Fruit fly (Drosophila melanogaster) whole organism, embryonic: ENCODE results near the gene CG12321.

Experiments
- Aef1 ChIP-seq: fragments of 200-800 bp; sonication (Bioruptor generic); IDR thresholded peaks from 3 replicates; pipeline ENCODE4 v1.3.6; 2022; ENCODE audit warnings: missing biosample characterization, missing genetic modification characterization
- Atf6 ChIP-seq: fragments of 200-800 bp; sonication (Bioruptor generic); IDR thresholded peaks from 2 replicates; pipeline ENCODE4 v1.3.6; 2022; ENCODE audit warnings: missing biosample characterization, missing genetic modification characterization
- CG10565 ChIP-seq: fragments of 200-800 bp; sonication (Bioruptor generic); optimal IDR thresholded peaks from 3 replicates; lab custom pipeline; 2016; ENCODE audit warnings: missing biosample characterization, mild to moderate bottlenecking, missing genetic modification characterization
- CG14710 ChIP-seq: fragments of 200-800 bp; sonication (Bioruptor generic); optimal IDR thresholded peaks from 3 replicates; lab custom pipeline; 2019; ENCODE audit warnings: missing biosample characterization, mild to moderate bottlenecking, missing genetic modification characterization, moderate library complexity
- CG15601 ChIP-seq: fragments of 200-800 bp; sonication (Bioruptor generic); optimal IDR thresholded peaks from 3 replicates; lab custom pipeline; 2019; ENCODE audit warnings: missing biosample characterization, mild to moderate bottlenecking, missing genetic modification characterization, moderate library complexity
- CG1603 ChIP-seq: fragments of 200-800 bp; sonication (Bioruptor generic); optimal IDR thresholded peaks from 2 replicates; lab custom pipeline; 2019; ENCODE audit warnings: missing biosample characterization, mild to moderate bottlenecking, missing genetic modification characterization, moderate library complexity
- CG16815 ChIP-seq: fragments of 200-800 bp; sonication (Bioruptor generic); optimal IDR thresholded peaks from 3 replicates; lab custom pipeline; 2017; ENCODE audit warnings: missing biosample characterization, mild to moderate bottlenecking, missing genetic modification characterization
- CG2678 ChIP-seq: fragments of 200-800 bp; sonication (Bioruptor generic); optimal IDR thresholded peaks from 3 replicates; lab custom pipeline; 2019; ENCODE audit warnings: missing biosample characterization, mild to moderate bottlenecking, missing genetic modification characterization, moderate library complexity
- CG4820 ChIP-seq: fragments of 200-800 bp; sonication (Bioruptor generic); optimal IDR thresholded peaks from 3 replicates; lab custom pipeline; 2016; ENCODE audit warnings: missing biosample characterization, missing genetic modification characterization
- CG4854 ChIP-seq: fragments of 200-800 bp; sonication (Bioruptor generic); optimal IDR thresholded peaks from 2 replicates; lab custom pipeline; 2016; ENCODE audit warnings: missing biosample characterization, missing genetic modification characterization, inconsistent platforms
- CG5180 ChIP-seq: fragments of 200-800 bp; sonication (Bioruptor generic); optimal IDR thresholded peaks from 3 replicates; lab custom pipeline; 2017; ENCODE audit warnings: missing biosample characterization, missing genetic modification characterization, mild to moderate bottlenecking, moderate library complexity, missing genetic modification reagents
- CG5953 ChIP-seq: fragments of 200-800 bp; sonication (Bioruptor generic); IDR thresholded peaks from 2 replicates; pipeline ENCODE4 v1.3.6; 2022; ENCODE audit warnings: missing biosample characterization, missing genetic modification characterization
- CG6813 ChIP-seq: fragments of 200-800 bp; sonication (Bioruptor generic); optimal IDR thresholded peaks from 2 replicates; lab custom pipeline; 2017; ENCODE audit warnings: missing biosample characterization, missing genetic modification characterization, mild to moderate bottlenecking, moderate library complexity, missing genetic modification reagents
- CG7928 ChIP-seq: fragments of 200-800 bp; sonication (Bioruptor generic); optimal IDR thresholded peaks from 2 replicates; lab custom pipeline; 2017; ENCODE audit warnings: missing biosample characterization, mild to moderate bottlenecking, missing genetic modification characterization
- CG7963 ChIP-seq: fragments of 200-800 bp; sonication (Bioruptor generic); IDR thresholded peaks from 3 replicates; pipeline ENCODE4 v1.3.6; 2022; ENCODE audit warnings: missing biosample characterization, missing genetic modification characterization; ENCODE audit not compliant: partially characterized antibody
- CG8388 ChIP-seq: fragments of 200-800 bp; sonication (Bioruptor generic); optimal IDR thresholded peaks from 2 replicates; lab custom pipeline; 2019; ENCODE audit warnings: missing biosample characterization, mild to moderate bottlenecking, missing genetic modification characterization, moderate library complexity
- CG9609 ChIP-seq: fragments of 200-800 bp; sonication (Bioruptor generic); optimal IDR thresholded peaks from 3 replicates; lab custom pipeline; 2016; ENCODE audit warnings: missing biosample characterization, missing genetic modification characterization
- D ChIP-seq, 2 experiments: fragments of 200-800 bp in 1 of 2; fragments of >200 bp in 1 of 2; sonication (Bioruptor generic) in 1 of 2; optimal IDR thresholded peaks; 2 replicates in 1 of 2; 3 replicates in 1 of 2; lab custom pipeline; 2017; ENCODE audit warnings: mild to moderate bottlenecking in 1 of 2, missing biosample characterization in 1 of 2, missing genetic modification characterization in 1 of 2, missing genetic modification reagents in 1 of 2
- Ets65A ChIP-seq: fragments of 200-800 bp; sonication (Bioruptor generic); peaks from one replicate; lab custom pipeline; 2016; ENCODE audit warnings: missing biosample characterization, missing genetic modification characterization
- HLHmδ ChIP-seq: fragments of 200-800 bp; sonication (Bioruptor generic); optimal IDR thresholded peaks from 2 replicates; lab custom pipeline; 2018; ENCODE audit warnings: missing biosample characterization, mild to moderate bottlenecking, missing genetic modification characterization, moderate library complexity
- Nf-YA ChIP-seq: fragments of 200-800 bp; sonication (Bioruptor generic); IDR thresholded peaks from 2 replicates; pipeline ENCODE4 v1.3.6; 2022; ENCODE audit warnings: missing biosample characterization, missing genetic modification characterization
- Opbp ChIP-seq: fragments of 200-800 bp; sonication (Bioruptor generic); IDR thresholded peaks from 3 replicates; pipeline ENCODE4 v1.3.6; 2022; ENCODE audit warnings: missing biosample characterization, missing genetic modification characterization; ENCODE audit not compliant: partially characterized antibody
- Taf1 ChIP-seq: fragments of 200-800 bp; sonication (Bioruptor generic); IDR thresholded peaks from 2 replicates; pipeline ENCODE4 v1.3.6; 2022; ENCODE audit warnings: missing biosample characterization, missing genetic modification characterization
- Trl ChIP-seq, 3 experiments: fragments of >200 bp in 2 of 3; fragments of 200-800 bp in 1 of 3; sonication (Bioruptor generic) in 1 of 3; optimal IDR thresholded peaks; 2 replicates in 1 of 3; 3 replicates in 2 of 3; lab custom pipeline; 2016 to 2017; ENCODE audit warnings: missing biosample characterization in 1 of 3, missing genetic modification characterization in 1 of 3
- Xrp1 ChIP-seq: fragments of 200-800 bp; sonication (Bioruptor generic); IDR thresholded peaks from 2 replicates; pipeline ENCODE4 v1.3.6; 2022; ENCODE audit warnings: missing biosample characterization, missing genetic modification characterization
- az2 ChIP-seq: fragments of 200-800 bp; sonication (Bioruptor generic); optimal IDR thresholded peaks from 3 replicates; lab custom pipeline; 2016; ENCODE audit warnings: missing biosample characterization, missing genetic modification characterization
- bab2 ChIP-seq: fragments of 200-800 bp; sonication (Bioruptor generic); optimal IDR thresholded peaks from 2 replicates; lab custom pipeline; 2016; ENCODE audit warnings: missing biosample characterization, missing genetic modification characterization
- cad ChIP-seq: fragments of >200 bp; optimal IDR thresholded peaks from 2 replicates; lab custom pipeline; 2017; ENCODE audit warnings: missing biosample characterization, missing genetic modification characterization
- chinmo ChIP-seq: fragments of 200-800 bp; sonication (Bioruptor generic); IDR thresholded peaks from 4 replicates; pipeline ENCODE4 v1.3.6; 2022; ENCODE audit warnings: missing biosample characterization, missing genetic modification characterization; ENCODE audit not compliant: partially characterized antibody
- ci ChIP-seq: fragments of 200-800 bp; sonication (Bioruptor generic); IDR thresholded peaks from 3 replicates; pipeline ENCODE4 v1.3.6; 2022; ENCODE audit warnings: missing biosample characterization, missing genetic modification characterization
- cwo ChIP-seq: fragments of 200-800 bp; sonication (Bioruptor generic); optimal IDR thresholded peaks from 3 replicates; lab custom pipeline; 2017; ENCODE audit warnings: missing biosample characterization, missing genetic modification characterization, mild to moderate bottlenecking, moderate library complexity, missing genetic modification reagents
- da ChIP-seq: fragments of 200-800 bp; sonication (Bioruptor generic); optimal IDR thresholded peaks from 2 replicates; lab custom pipeline; 2016; ENCODE audit warnings: missing biosample characterization, missing genetic modification characterization
- gcm ChIP-seq: fragments of 200-800 bp; sonication (Bioruptor generic); optimal IDR thresholded peaks from 2 replicates; lab custom pipeline; 2019; ENCODE audit warnings: missing biosample characterization, mild to moderate bottlenecking, missing genetic modification characterization, moderate library complexity
- grau ChIP-seq: fragments of 200-800 bp; optimal IDR thresholded peaks from 3 replicates; lab custom pipeline; 2019; ENCODE audit warnings: missing biosample characterization, mild to moderate bottlenecking, missing genetic modification characterization, moderate library complexity
- gt ChIP-seq: fragments of 200-800 bp; sonication (Bioruptor generic); IDR thresholded peaks from 2 replicates; pipeline ENCODE4 v1.3.6; 2022; ENCODE audit warnings: missing biosample characterization, missing genetic modification characterization
- insv ChIP-seq, 2 experiments: fragments of 200-800 bp; sonication (Bioruptor generic); optimal IDR thresholded peaks; 3 replicates each; lab custom pipeline; 2016 to 2018; ENCODE audit warnings: missing biosample characterization in 2 of 2, missing genetic modification characterization in 2 of 2
- nerfin-1 ChIP-seq: fragments of 200-800 bp; sonication (Bioruptor generic); optimal IDR thresholded peaks from 3 replicates; lab custom pipeline; 2019; ENCODE audit warnings: missing biosample characterization, mild to moderate bottlenecking, missing genetic modification characterization, moderate library complexity
- p53 ChIP-seq: fragments of 200-800 bp; sonication (Bioruptor generic); optimal IDR thresholded peaks from 2 replicates; lab custom pipeline; 2016; ENCODE audit warnings: missing biosample characterization, missing genetic modification characterization
- pros ChIP-seq: fragments of 200-800 bp; sonication (Bioruptor generic); optimal IDR thresholded peaks from 3 replicates; lab custom pipeline; 2019; ENCODE audit warnings: missing biosample characterization, mild to moderate bottlenecking, missing genetic modification characterization, moderate library complexity
- repo ChIP-seq: fragments of 200-800 bp; sonication (Bioruptor generic); optimal IDR thresholded peaks from 2 replicates; lab custom pipeline; 2016; ENCODE audit warnings: missing biosample characterization, missing genetic modification characterization
- run ChIP-seq: fragments of 200-800 bp; sonication (Bioruptor generic); optimal IDR thresholded peaks from 3 replicates; lab custom pipeline; 2018; ENCODE audit warnings: missing biosample characterization, mild to moderate bottlenecking, missing genetic modification characterization
- scrt ChIP-seq: fragments of 200-800 bp; sonication (Bioruptor generic); optimal IDR thresholded peaks from 2 replicates; lab custom pipeline; 2018; ENCODE audit warnings: missing biosample characterization, mild to moderate bottlenecking, missing genetic modification characterization, moderate library complexity
- sob ChIP-seq: fragments of 200-800 bp; sonication (Bioruptor generic); IDR thresholded peaks from 2 replicates; pipeline ENCODE4 v1.3.6; 2022; ENCODE audit warnings: missing biosample characterization, missing genetic modification characterization
- tll ChIP-seq, 2 experiments: fragments of 200-800 bp in 1 of 2; fragments of >200 bp in 1 of 2; sonication (Bioruptor generic) in 1 of 2; optimal IDR thresholded peaks; 2 replicates each; lab custom pipeline; 2017 to 2019; ENCODE audit warnings: missing biosample characterization in 2 of 2, missing genetic modification characterization in 2 of 2, mild to moderate bottlenecking in 1 of 2, moderate library complexity in 1 of 2

CG12321 gene

dm6 chr3R:18235879-18236278 is 47.4 kb upstream of the CG12321 start, which contains the start of gene repo (continued):
- no peak for TF ChIP-seq pros (GFP tag; lab: Kevin White, UChicago)
- TF ChIP-seq Opbp (GFP tag; lab: Robert Waterston, UW): 0 out of 3 replicates have a peak, but pooled peaks have one; percentile 30
- peak; percentile 19 for TF ChIP-seq repo (GFP tag; lab: Kevin White, UChicago)
- no peak for TF ChIP-seq Atf6 (GFP tag; lab: Robert Waterston, UW)
- no peak for TF ChIP-seq CG4820
- TF ChIP-seq sob (GFP tag; lab: Robert Waterston, UW): no peak
- no peak for TF ChIP-seq cad
- TF ChIP-seq CG14710 (tag; lab: Kevin White, UChicago): no peak
- no peak for TF ChIP-seq CG7963 (GFP tag; lab: Robert Waterston, UW)
- no peak for TF ChIP-seq CG5953 (GFP tag; lab: Robert Waterston, UW)
- peak; percentile 3 for TF ChIP-seq CG15601 (tag; lab: Kevin White, UChicago)
- no peak for TF ChIP-seq CG6813 (GFP tag; lab: Kevin White, UChicago)
- peak; percentile 89 for TF ChIP-seq Nf-YA (GFP tag; lab: Robert Waterston, UW)
- no peak for TF ChIP-seq CG1603 (tag; lab: Kevin White, UChicago)
- TF ChIP-seq ci (GFP tag; lab: Robert Waterston, UW): 0 out of 3 replicates have a peak, but pooled peaks have one; percentile 22
- TF ChIP-seq CG16815 (GFP tag; lab: Kevin White, UChicago): no peak

- TF ChIP-seq CG5180 (GFP tag; lab: Kevin White, UChicago) (peak; percentile 86), nerfin-1 (tag; lab: Kevin White, UChicago) (peak; percentile 97), CG7928 (GFP tag; lab: Kevin White, UChicago) (no peak), cwo (no peak), Trl (optimal IDR thresholded peaks at IDR 0.05; lab: Kevin White, UChicago) (no peak), Trl (GFP tag; optimal IDR thresholded peaks at IDR 0.05; lab: Kevin White, UChicago) (no peak), pros (GFP tag; lab: Kevin White, UChicago) (peak; percentile 81), HLHmδ (GFP tag; lab: Kevin White, UChicago) (peak; percentile 11), az2 (GFP tag; lab: Kevin White, UChicago) (no peak), Aef1 (GFP tag; lab: Robert Waterston, UW) (no peak), CG4854 (GFP tag; lab: Kevin White, UChicago) (no peak), CG9609 (GFP tag; lab: Kevin White, UChicago) (no peak), da (GFP tag; lab: Kevin White, UChicago) (no peak), CG8388 (GFP tag; lab: Kevin White, UChicago) (no peak), CG7963 (GFP tag; lab: Robert Waterston, UW) (no peak), run (tag; lab: Kevin White, UChicago) (no peak), CG2678 (tag; lab: Kevin White, UChicago) (no peak), CG10565 (GFP tag; lab: Kevin White, UChicago) (no peak), bab2 (GFP tag; lab: Kevin White, UChicago) (no peak), Ets65A (GFP tag; lab: Kevin White, UChicago) (peak; percentile 66), insv (GFP tag; optimal IDR thresholded peaks at IDR 0.05; lab: Kevin White, UChicago) (peak in 1 of 2 experiments; percentile 84), Xrp1 (GFP tag; lab: Robert Waterston, UW) (no peak), chinmo (GFP tag; lab: Robert Waterston, UW) (no peak), p53 (GFP tag; lab: Kevin White, UChicago) (no peak), Taf1 (no peak), gcm (GFP tag; lab: Kevin White, UChicago) (peak; percentile 72), scrt (GFP tag; lab: Kevin White, UChicago) (no peak), grau (no peak), D (optimal IDR thresholded peaks at IDR 0.05; lab: Kevin White, UChicago) (peak; percentile 46), D (GFP tag; optimal IDR thresholded peaks at IDR 0.05; lab: Kevin White, UChicago) (no peak), gt (GFP tag; lab: Robert Waterston, UW) (no peak), tll (GFP tag; optimal IDR thresholded peaks at IDR 0.05; lab: Kevin White, UChicago) (peak in 1 of 2 experiments; percentile 29)
These were observed 46.3 kb upstream of the CG12321 start for dm6 chr3R:18234699-18235257.
